Worm (Caenorhabditis elegans): ENCODE data around the gene mtrr-1.

DNA sequence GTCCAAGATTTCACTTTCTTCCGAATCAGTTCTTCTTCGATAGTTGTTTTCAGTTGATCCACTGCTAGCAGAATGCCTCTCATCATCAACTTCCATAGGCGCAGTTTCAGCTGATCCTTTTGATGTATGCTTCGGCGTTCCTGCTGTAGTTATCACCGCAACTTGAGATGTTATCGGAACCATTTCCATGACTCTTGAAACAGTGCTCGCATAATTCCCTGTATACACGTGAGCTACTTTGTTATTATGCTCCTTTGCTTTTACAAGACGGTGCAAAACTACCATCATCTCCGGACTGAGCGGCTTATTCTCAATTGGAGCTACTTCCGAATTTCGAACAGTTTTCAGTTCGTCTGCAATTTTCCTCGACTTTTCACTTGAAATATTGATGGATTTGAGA lies 8.6 kb upstream of the mtrr-1 start:
- TF ChIP-seq ceh-36 (tag; optimal IDR thresholded peaks at IDR 0.05), result no peak
- no peak for TF ChIP-seq flt-1 (GFP tag; IDR thresholded peaks at IDR 0.05)
- no peak for TF ChIP-seq ets-7 (tag; optimal IDR thresholded peaks at IDR 0.05)

Data from whole organism, early embryonic.